Worm (Caenorhabditis elegans) whole organism, L4 larva: ENCODE results near the gene cmtr-1.
"Not testable (repeated sequence)": the region's sequence is repeated elsewhere in the genome, so short reads cannot be mapped to it uniquely, and the experiment has no call there.

Experiments
- F44E2.7 ChIP-seq: fragments of 200-800 bp; sonication (Bioruptor generic); IDR thresholded peaks from 2 replicates; pipeline ENCODE4 v2.1.2; 2022; ENCODE audit warnings: missing genetic modification characterization, missing compliant biosample characterization
- T26A8.4 ChIP-seq: fragments of 200-800 bp; sonication (Bioruptor generic); IDR thresholded peaks from 2 replicates; pipeline ENCODE4 v1.3.6; 2022; ENCODE audit warnings: missing genetic modification characterization, missing compliant biosample characterization
- Y48G9A.11 ChIP-seq: fragments of 200-800 bp; sonication (Bioruptor generic); IDR thresholded peaks from 2 replicates; pipeline ENCODE4 v1.3.6; 2022; ENCODE audit warnings: missing genetic modification reagents, missing genetic modification characterization, missing compliant biosample characterization
- ZK337.2 ChIP-seq: fragments of 200-800 bp; sonication (Bioruptor generic); IDR thresholded peaks from 2 replicates; pipeline ENCODE4 v1.3.6; 2022; ENCODE audit warnings: missing genetic modification reagents, missing genetic modification characterization, missing compliant biosample characterization
- ZK546.5 ChIP-seq, 2 experiments: sonication (generic microtip); optimal IDR thresholded peaks; 2 replicates each; lab custom pipeline; 2017; ENCODE audit warnings: missing biosample characterization in 2 of 2, missing genetic modification characterization in 2 of 2
- aha-1 ChIP-seq: fragments of 150-350 bp; peaks from one replicate; lab custom pipeline; 2014; ENCODE audit warnings: missing biosample characterization, missing genetic modification characterization
- ama-1 ChIP-seq: fragments of 150-350 bp; optimal IDR thresholded peaks from 2 replicates; lab custom pipeline; 2014; ENCODE audit warnings: inconsistent platforms, mixed read lengths
- ceh-82 ChIP-seq: sonication (generic microtip); optimal IDR thresholded peaks from 2 replicates; lab custom pipeline; 2017; ENCODE audit warnings: missing biosample characterization, missing genetic modification characterization
- ces-1 ChIP-seq: fragments of 150-350 bp; sonication (generic microtip); optimal IDR thresholded peaks from 4 replicates; lab custom pipeline; 2014; ENCODE audit warnings: missing biosample characterization, missing genetic modification reagents, missing genetic modification characterization
- cey-2 ChIP-seq: sonication (generic microtip); optimal IDR thresholded peaks from 3 replicates; lab custom pipeline; 2017; ENCODE audit warnings: missing genetic modification characterization, mild to moderate bottlenecking, missing compliant biosample characterization, antibody characterized with exemption, borderline replicate concordance; ENCODE audit not compliant: insufficient read depth
- daf-8 ChIP-seq: fragments of 200-800 bp; sonication (Bioruptor generic); IDR thresholded peaks from 2 replicates; pipeline ENCODE4 v1.3.6; 2022; ENCODE audit warnings: missing genetic modification characterization, missing compliant biosample characterization
- dmd-8 ChIP-seq: fragments of 200-800 bp; sonication (Bioruptor generic); IDR thresholded peaks from 2 replicates; pipeline ENCODE4 v1.3.6; 2022; ENCODE audit warnings: missing genetic modification characterization, missing compliant biosample characterization
- duxl-1 ChIP-seq: sonication (generic microtip); optimal IDR thresholded peaks from 2 replicates; lab custom pipeline; 2016; ENCODE audit warnings: mild to moderate bottlenecking, missing genetic modification characterization, moderate library complexity, missing compliant biosample characterization; ENCODE audit not compliant: poor library complexity
- dve-1 ChIP-seq: sonication (generic microtip); optimal IDR thresholded peaks from 2 replicates; lab custom pipeline; 2017; ENCODE audit warnings: antibody characterized with exemption, mild to moderate bottlenecking, missing genetic modification characterization, missing compliant biosample characterization; ENCODE audit not compliant: insufficient read depth
- egl-27 ChIP-seq: sonication (generic microtip); optimal IDR thresholded peaks from 3 replicates; lab custom pipeline; 2017; ENCODE audit warnings: missing biosample characterization, missing genetic modification reagents, missing genetic modification characterization
- fkh-10 ChIP-seq: fragments of 150-350 bp; optimal IDR thresholded peaks from 2 replicates; lab custom pipeline; 2014; ENCODE audit warnings: missing biosample characterization, missing genetic modification reagents, missing genetic modification characterization
- fos-1 ChIP-seq: fragments of 150-350 bp; optimal IDR thresholded peaks from 2 replicates; lab custom pipeline; 2014; ENCODE audit warnings: missing biosample characterization, missing genetic modification characterization
- lim-7 ChIP-seq: fragments of 200-800 bp; sonication (Bioruptor generic); IDR thresholded peaks from 2 replicates; pipeline ENCODE4 v1.3.6; 2022; ENCODE audit warnings: missing genetic modification characterization, missing compliant biosample characterization
- lin-29 ChIP-seq: fragments of 200-800 bp; sonication (Bioruptor generic); IDR thresholded peaks from 2 replicates; pipeline ENCODE4 v1.3.6; 2022; ENCODE audit warnings: missing genetic modification reagents, missing genetic modification characterization, missing compliant biosample characterization
- lin-38 ChIP-seq: fragments of 200-800 bp; sonication (Bioruptor generic); IDR thresholded peaks from 2 replicates; pipeline ENCODE4 v1.3.6; 2022; ENCODE audit warnings: missing genetic modification reagents, missing genetic modification characterization, missing compliant biosample characterization
- lir-3 ChIP-seq: sonication (generic microtip); optimal IDR thresholded peaks from 2 replicates; lab custom pipeline; 2016; ENCODE audit warnings: mild to moderate bottlenecking, missing genetic modification characterization, missing compliant biosample characterization
- lsy-2 ChIP-seq, 2 experiments: fragments of 150-350 bp in 1 of 2; sonication (generic microtip) in 1 of 2; optimal IDR thresholded peaks; 2 replicates each; lab custom pipeline; 2014 to 2017; ENCODE audit warnings: missing biosample characterization in 2 of 2, missing genetic modification characterization in 2 of 2
- mdt-29 ChIP-seq: fragments of 200-800 bp; sonication (Bioruptor generic); IDR thresholded peaks from 2 replicates; pipeline ENCODE4 v1.3.6; 2022; ENCODE audit warnings: missing genetic modification reagents, missing genetic modification characterization, missing compliant biosample characterization
- nhr-237 ChIP-seq: sonication (generic microtip); optimal IDR thresholded peaks from 2 replicates; lab custom pipeline; 2017; ENCODE audit warnings: missing biosample characterization, missing genetic modification characterization
- nhr-25 ChIP-seq: sonication (generic microtip); optimal IDR thresholded peaks from 2 replicates; lab custom pipeline; 2017; ENCODE audit warnings: missing genetic modification characterization, mild to moderate bottlenecking, missing compliant biosample characterization, antibody characterized with exemption, moderate library complexity, borderline replicate concordance; ENCODE audit not compliant: insufficient read depth
- nhr-42 ChIP-seq: fragments of 200-800 bp; sonication (Bioruptor generic); IDR thresholded peaks from 2 replicates; pipeline ENCODE4 v1.3.6; 2022; ENCODE audit warnings: missing genetic modification characterization, missing compliant biosample characterization
- nhr-76 ChIP-seq: fragments of 150-350 bp; optimal IDR thresholded peaks from 2 replicates; lab custom pipeline; 2014; ENCODE audit warnings: missing biosample characterization, missing genetic modification characterization
- pha-4 ChIP-seq, 2 experiments: fragments of 150-350 bp in 1 of 2; fragments of 200-800 bp in 1 of 2; sonication (Bioruptor generic) in 1 of 2; IDR thresholded peaks in 1 of 2; optimal IDR thresholded peaks in 1 of 2; 2 replicates each; pipeline versions ENCODE4 v1.3.6 to Lab custom; 2014 to 2022; ENCODE audit warnings: missing genetic modification characterization in 2 of 2, missing genetic modification reagents in 2 of 2, missing biosample characterization in 1 of 2, missing compliant biosample characterization in 1 of 2
- php-3 ChIP-seq: fragments of 200-800 bp; sonication (Bioruptor generic); IDR thresholded peaks from 2 replicates; pipeline ENCODE4 v1.3.6; 2022; ENCODE audit warnings: missing genetic modification reagents, missing genetic modification characterization, missing compliant biosample characterization
- rbr-2 ChIP-seq: sonication (generic microtip); optimal IDR thresholded peaks from 2 replicates; lab custom pipeline; 2016; ENCODE audit warnings: missing genotype, missing genetic modification characterization, missing compliant biosample characterization
- sdz-12 ChIP-seq: fragments of 200-800 bp; sonication (Bioruptor generic); optimal IDR thresholded peaks from 2 replicates; lab custom pipeline; 2018; ENCODE audit warnings: mild to moderate bottlenecking, missing genetic modification characterization, missing compliant biosample characterization
- snpc-4 ChIP-seq: fragments of 150-350 bp; optimal IDR thresholded peaks from 2 replicates; lab custom pipeline; 2014; ENCODE audit warnings: missing biosample characterization, missing genetic modification characterization
- spr-1 ChIP-seq: sonication (generic microtip); optimal IDR thresholded peaks from 2 replicates; lab custom pipeline; 2016; ENCODE audit warnings: mild to moderate bottlenecking, missing genetic modification characterization, missing compliant biosample characterization
- spr-3 ChIP-seq: fragments of 200-800 bp; sonication (Bioruptor generic); optimal IDR thresholded peaks from 2 replicates; lab custom pipeline; 2018; ENCODE audit warnings: mild to moderate bottlenecking, missing genetic modification characterization, missing compliant biosample characterization
- unc-130 ChIP-seq: sonication (generic microtip); optimal IDR thresholded peaks from 2 replicates; lab custom pipeline; 2016; ENCODE audit warnings: missing genetic modification reagents, missing genetic modification characterization, missing compliant biosample characterization
- unc-62 ChIP-seq, 3 experiments: fragments of 150-350 bp in 1 of 3; sonication (generic microtip); optimal IDR thresholded peaks in 2 of 3; peaks in 1 of 3; 1 replicate in 1 of 3; 2 replicates in 2 of 3; lab custom pipeline; 2014 to 2017; ENCODE audit warnings: missing biosample characterization in 3 of 3, missing genetic modification characterization in 3 of 3, missing genetic modification reagents in 3 of 3, missing genotype in 1 of 3
- vab-7 ChIP-seq: fragments of 200-800 bp; sonication (Bioruptor generic); IDR thresholded peaks from 2 replicates; pipeline ENCODE4 v1.3.6; 2022; ENCODE audit warnings: missing genetic modification reagents, missing genetic modification characterization, missing compliant biosample characterization
- ztf-7 ChIP-seq: fragments of 150-350 bp; optimal IDR thresholded peaks from 2 replicates; lab custom pipeline; 2014; ENCODE audit warnings: missing biosample characterization, missing genetic modification characterization

Gene cmtr-1

DNA sequence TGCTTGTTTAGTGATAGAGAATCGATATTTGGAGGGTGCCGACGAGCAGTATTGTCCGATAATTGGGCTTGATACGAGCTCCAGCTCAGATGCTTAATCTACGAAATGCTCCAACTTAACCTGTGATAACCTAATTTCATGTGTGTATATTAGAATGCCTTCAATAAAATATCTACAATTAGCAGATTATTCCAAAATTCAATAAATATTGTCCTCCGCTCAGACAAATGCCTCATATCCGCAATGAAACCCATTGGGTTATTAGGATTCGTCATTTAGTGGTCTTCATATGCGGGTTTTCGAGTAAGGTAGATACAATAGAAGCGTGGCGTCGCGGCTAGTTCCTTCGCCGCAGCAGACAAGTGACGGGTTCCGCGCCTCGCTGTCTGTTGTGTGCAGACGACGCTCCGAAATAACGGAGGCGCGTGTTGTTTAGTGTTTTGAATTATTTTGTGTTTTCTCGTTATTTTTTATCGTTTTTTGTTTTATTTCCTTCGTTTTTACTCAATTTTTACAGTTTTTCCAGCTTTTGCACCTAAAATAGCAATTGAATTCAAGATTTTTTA, at the start of gene cmtr-1 (continued):
- TF ChIP-seq egl-27 (tag; lab: Kevin White, UChicago) (no peak), dmd-8 (GFP tag; lab: Robert Waterston, UW) (peak; percentile 66; the same call in 1 of the 2 replicates), ztf-7 (tag; lab: Kevin White, UChicago) (peak; percentile 93)

- TF ChIP-seq rbr-2 (tag; lab: Kevin White, UChicago): no peak
Measured at ce11 chrII:14983909-14984308, 42.0 kb upstream of the cmtr-1 start, which contains the start of gene Y53F4B.5. Gene Y53F4B.5, minus strand, starts transcription at chrII:14984009.

ce11 chrII:14988171-14988570, 37.7 kb upstream of the cmtr-1 start, which contains the start of gene Y53F4B.43:
Gene Y53F4B.43, plus strand, starts transcription at chrII:14988471.
- not testable (repeated sequence) for TF ChIP-seq pha-4 (GFP tag; IDR thresholded peaks at IDR 0.05; lab: Robert Waterston, UW); pha-4 (tag; optimal IDR thresholded peaks at IDR 0.05; lab: Kevin White, UChicago); lsy-2 (tag; optimal IDR thresholded peaks at IDR 0.05; lab: Kevin White, UChicago); daf-8 (GFP tag; lab: Robert Waterston, UW)

DNA sequence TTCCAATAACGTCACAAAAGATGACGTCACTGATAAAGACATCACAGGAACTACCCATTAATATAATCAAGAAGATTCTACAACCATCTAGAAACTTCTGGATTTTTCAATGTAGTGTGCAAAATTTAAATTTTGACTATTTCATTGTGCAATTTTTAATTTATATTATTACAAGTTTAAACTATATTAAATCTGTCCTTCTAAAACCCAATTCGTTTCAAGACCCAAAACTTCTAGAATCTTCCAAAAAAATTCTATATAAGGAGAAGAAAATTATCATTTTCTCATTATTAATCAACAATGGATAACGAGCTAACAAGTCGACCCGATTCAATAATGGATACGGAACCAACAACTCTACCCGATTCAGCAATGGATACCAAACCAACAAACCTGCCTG, 33.3 kb upstream of the cmtr-1 start, which contains the start of gene Y53F4B.7:
TSS of gene Y53F4B.7 (plus strand) at position 301 of the 400 bp plus-strand sequence.
- TF ChIP-seq lir-3 (tag; lab: Kevin White, UChicago); nhr-237 (tag; lab: Kevin White, UChicago); ama-1 (lab: Kevin White, UChicago): not testable (repeated sequence)

- no peak for TF ChIP-seq ces-1
- peak; percentile 83 for TF ChIP-seq aha-1 (tag; lab: Kevin White, UChicago)
Measured at ce11 chrII:15003410-15003809, 22.5 kb upstream of the cmtr-1 start, which contains the start of gene Y53F4B.10. Gene Y53F4B.10, minus strand, starts transcription at chrII:15003510.

ce11 chrII:15004538-15004937, 21.4 kb upstream of the cmtr-1 start:
- TF ChIP-seq nhr-42 (GFP tag; lab: Robert Waterston, UW): peak; percentile 67; the same call in 1 of the 2 replicates
- no peak for TF ChIP-seq daf-8 (GFP tag; lab: Robert Waterston, UW)
- TF ChIP-seq dve-1 (tag; lab: Kevin White, UChicago): no peak
- TF ChIP-seq snpc-4 (tag; lab: Kevin White, UChicago): no peak
- TF ChIP-seq vab-7 (GFP tag; lab: Robert Waterston, UW): no peak
- TF ChIP-seq unc-130 (GFP tag; lab: Kevin White, UChicago): peak; percentile 58
- TF ChIP-seq php-3 (GFP tag; lab: Robert Waterston, UW): no peak
- TF ChIP-seq fkh-10 (GFP tag; lab: Kevin White, UChicago): no peak
- no peak for TF ChIP-seq unc-62 (GFP tag; optimal IDR thresholded peaks at IDR 0.05 in 1 of 2; lab: Kevin White, UChicago)
- TF ChIP-seq unc-62 (tag; optimal IDR thresholded peaks at IDR 0.05; lab: Kevin White, UChicago): no peak
- no peak for TF ChIP-seq lin-29
- TF ChIP-seq spr-1 (tag; lab: Kevin White, UChicago): no peak
- peak; percentile 63 for TF ChIP-seq Y48G9A.11 (GFP tag; lab: Robert Waterston, UW)
- TF ChIP-seq lsy-2 (tag; optimal IDR thresholded peaks at IDR 0.05; lab: Kevin White, UChicago): no peak
- TF ChIP-seq nhr-76 (tag; lab: Kevin White, UChicago): no peak
- no peak for TF ChIP-seq nhr-25 (tag; lab: Kevin White, UChicago)
- peak; percentile 39; the same call in 1 of the 2 replicates for TF ChIP-seq dmd-8 (GFP tag; lab: Robert Waterston, UW)
- no peak for TF ChIP-seq aha-1 (tag; lab: Kevin White, UChicago)
- TF ChIP-seq lim-7 (GFP tag; lab: Robert Waterston, UW): 0 out of 2 replicates have a peak, but pooled peaks have one; percentile 52
- TF ChIP-seq lin-38: peak; percentile 83
- no peak for TF ChIP-seq sdz-12 (GFP tag; lab: Kevin White, UChicago)
- TF ChIP-seq F44E2.7: no peak
- no peak for TF ChIP-seq ZK546.5 (tag; optimal IDR thresholded peaks at IDR 0.05; lab: Kevin White, UChicago)
- TF ChIP-seq fos-1 (tag; lab: Kevin White, UChicago): no peak
- TF ChIP-seq duxl-1: no peak
- no peak for TF ChIP-seq T26A8.4 (GFP tag; lab: Robert Waterston, UW)
- no peak for TF ChIP-seq ceh-82 (tag; lab: Kevin White, UChicago)
- no peak for TF ChIP-seq mdt-29
- TF ChIP-seq spr-3 (GFP tag; lab: Kevin White, UChicago): no peak
- no peak for TF ChIP-seq cey-2 (tag; lab: Kevin White, UChicago)
- no peak for TF ChIP-seq ZK337.2 (GFP tag; lab: Robert Waterston, UW)
